Fruit fly (Drosophila melanogaster) whole organism, prepupa: Measurements from ENCODE around the gene CG14667.

Experiments
- CG10669 ChIP-seq: fragments of 200-800 bp; sonication (Bioruptor generic); optimal IDR thresholded peaks from 3 replicates; lab custom pipeline; 2018; ENCODE audit warnings: missing biosample characterization, mild to moderate bottlenecking, missing genetic modification characterization, moderate library complexity
- CG16779 ChIP-seq: fragments of 200-800 bp; sonication (Bioruptor generic); optimal IDR thresholded peaks from 3 replicates; lab custom pipeline; 2017; ENCODE audit warnings: missing biosample characterization, mild to moderate bottlenecking, missing genetic modification characterization
- CG34406 ChIP-seq: fragments of 200-800 bp; sonication (Bioruptor generic); optimal IDR thresholded peaks from 3 replicates; lab custom pipeline; 2016; ENCODE audit warnings: missing biosample characterization, missing genetic modification characterization
- CG4318 ChIP-seq: fragments of 200-800 bp; sonication (Bioruptor generic); optimal IDR thresholded peaks from 3 replicates; lab custom pipeline; 2017; ENCODE audit warnings: missing biosample characterization, mild to moderate bottlenecking, missing genetic modification characterization
- CG6854 ChIP-seq: fragments of 200-800 bp; sonication (Bioruptor generic); optimal IDR thresholded peaks from 2 replicates; lab custom pipeline; 2017; ENCODE audit warnings: missing biosample characterization, mild to moderate bottlenecking, missing genetic modification characterization
- CG8632 ChIP-seq: fragments of 200-800 bp; sonication (Bioruptor generic); optimal IDR thresholded peaks from 3 replicates; lab custom pipeline; 2016; ENCODE audit warnings: missing biosample characterization, missing genetic modification characterization
- Smox ChIP-seq: fragments of 200-800 bp; sonication (Bioruptor generic); optimal IDR thresholded peaks from 3 replicates; lab custom pipeline; 2016; ENCODE audit warnings: missing biosample characterization, missing genetic modification characterization
- dsx ChIP-seq: fragments of 200-800 bp; optimal IDR thresholded peaks from 3 replicates; lab custom pipeline; 2019; ENCODE audit warnings: missing biosample characterization, mild to moderate bottlenecking, missing genetic modification characterization, moderate library complexity; ENCODE audit not compliant: poor library complexity, severe bottlenecking
- esn ChIP-seq: fragments of 200-800 bp; sonication (Bioruptor generic); optimal IDR thresholded peaks from 2 replicates; lab custom pipeline; 2016; ENCODE audit warnings: missing biosample characterization, mild to moderate bottlenecking, missing genetic modification characterization, moderate library complexity
- fd85E ChIP-seq: fragments of 200-800 bp; sonication (Bioruptor generic); optimal IDR thresholded peaks from 3 replicates; lab custom pipeline; 2016; ENCODE audit warnings: missing biosample characterization, missing genetic modification characterization
- spab ChIP-seq: fragments of 200-800 bp; sonication (Bioruptor generic); optimal IDR thresholded peaks from 2 replicates; lab custom pipeline; 2017; ENCODE audit warnings: missing biosample characterization, mild to moderate bottlenecking, missing genetic modification characterization, missing genetic modification reagents
- ss ChIP-seq, 2 experiments: fragments of 200-800 bp; sonication (Bioruptor generic); optimal IDR thresholded peaks; 2 replicates in 1 of 2; 3 replicates in 1 of 2; lab custom pipeline; 2017 to 2018; ENCODE audit warnings: mild to moderate bottlenecking in 2 of 2, missing biosample characterization in 2 of 2, missing genetic modification characterization in 2 of 2, moderate library complexity in 1 of 2

dm6 chr3R:5346707-5347323 lies 28.0 kb upstream of the CG14667 start:
- TF ChIP-seq Smox (GFP tag; lab: Kevin White, UChicago) = no peak
- TF ChIP-seq fd85E (GFP tag; lab: Kevin White, UChicago) = no peak
- TF ChIP-seq CG8632 (GFP tag; lab: Kevin White, UChicago) = no peak
- no peak for TF ChIP-seq spab
- TF ChIP-seq ss (GFP tag; optimal IDR thresholded peaks at IDR 0.05; lab: Kevin White, UChicago) = no peak
- TF ChIP-seq dsx (GFP tag; lab: Kevin White, UChicago) = no peak
- TF ChIP-seq CG6854 (GFP tag; lab: Kevin White, UChicago) = no peak
- no peak for TF ChIP-seq CG16779 (tag; lab: Kevin White, UChicago)
- no peak for TF ChIP-seq CG4318 (GFP tag; lab: Kevin White, UChicago)
- TF ChIP-seq CG34406 (GFP tag; lab: Kevin White, UChicago) = no peak
- TF ChIP-seq CG10669 (GFP tag; lab: Kevin White, UChicago) = no peak
- no peak for TF ChIP-seq esn
